Worm (Caenorhabditis elegans) whole organism, late embryonic: ENCODE results near the gene F53A10.2.

ENCODE experiments used
- C08G9.2 ChIP-seq: sonication (generic microtip); optimal IDR thresholded peaks from 2 replicates; lab custom pipeline; 2016; ENCODE audit warnings: mild to moderate bottlenecking, missing genetic modification characterization, moderate library complexity, missing compliant biosample characterization
- C38D4.7 ChIP-seq: fragments of 200-800 bp; sonication (Bioruptor generic); optimal IDR thresholded peaks from 2 replicates; lab custom pipeline; 2018; ENCODE audit warnings: mild to moderate bottlenecking, missing genetic modification characterization, moderate library complexity, missing compliant biosample characterization
- F13H6.1 ChIP-seq: sonication (generic microtip); optimal IDR thresholded peaks from 2 replicates; lab custom pipeline; 2016; ENCODE audit warnings: missing genetic modification characterization, missing compliant biosample characterization
- K02D7.2 ChIP-seq: sonication (generic microtip); optimal IDR thresholded peaks from 2 replicates; lab custom pipeline; 2017; ENCODE audit warnings: mild to moderate bottlenecking, missing genetic modification characterization, missing compliant biosample characterization
- K09A11.1 ChIP-seq: sonication (generic microtip); optimal IDR thresholded peaks from 2 replicates; lab custom pipeline; 2017; ENCODE audit warnings: antibody characterized with exemption, mild to moderate bottlenecking, missing genetic modification characterization, missing compliant biosample characterization; ENCODE audit not compliant: insufficient read depth
- T23F11.4 ChIP-seq: fragments of 200-800 bp; sonication (Bioruptor generic); optimal IDR thresholded peaks from 2 replicates; lab custom pipeline; 2018; ENCODE audit warnings: mild to moderate bottlenecking, missing genetic modification characterization, missing compliant biosample characterization
- ahr-1 ChIP-seq: sonication (generic microtip); optimal IDR thresholded peaks from 2 replicates; lab custom pipeline; 2016; ENCODE audit warnings: missing genetic modification characterization, missing compliant biosample characterization
- ceh-14 ChIP-seq: sonication (generic microtip); optimal IDR thresholded peaks from 2 replicates; lab custom pipeline; 2016; ENCODE audit warnings: missing genotype, missing genetic modification characterization, missing compliant biosample characterization
- ceh-18 ChIP-seq: sonication (generic microtip); optimal IDR thresholded peaks from 2 replicates; lab custom pipeline; 2016; ENCODE audit warnings: missing genetic modification characterization, missing compliant biosample characterization
- ceh-19 ChIP-seq: fragments of 200-800 bp; sonication (Bioruptor generic); optimal IDR thresholded peaks from 2 replicates; lab custom pipeline; 2018; ENCODE audit warnings: mild to moderate bottlenecking, missing genetic modification characterization, missing compliant biosample characterization
- ceh-22 ChIP-seq: sonication (generic microtip); optimal IDR thresholded peaks from 2 replicates; lab custom pipeline; 2017; ENCODE audit warnings: missing biosample characterization, missing genetic modification characterization
- ceh-30 ChIP-seq: fragments of 150-350 bp; optimal IDR thresholded peaks from 2 replicates; lab custom pipeline; 2014; ENCODE audit warnings: missing biosample characterization, missing genetic modification characterization
- ceh-31 ChIP-seq: sonication (generic microtip); optimal IDR thresholded peaks from 2 replicates; lab custom pipeline; 2016; ENCODE audit warnings: missing genetic modification characterization, missing compliant biosample characterization
- ceh-34 ChIP-seq: sonication (generic microtip); optimal IDR thresholded peaks from 2 replicates; lab custom pipeline; 2016; ENCODE audit warnings: mild to moderate bottlenecking, missing genetic modification characterization, missing compliant biosample characterization
- ceh-45 ChIP-seq: fragments of 200-800 bp; sonication (Bioruptor generic); IDR thresholded peaks from 2 replicates; pipeline ENCODE4 v1.3.6; 2022; ENCODE audit warnings: missing genetic modification reagents, missing genetic modification characterization, missing compliant biosample characterization
- ceh-48 ChIP-seq: sonication (generic microtip); optimal IDR thresholded peaks from 2 replicates; lab custom pipeline; 2016; ENCODE audit warnings: missing genetic modification characterization, inconsistent platforms, missing compliant biosample characterization
- ceh-6 ChIP-seq: fragments of 200-800 bp; sonication (Bioruptor generic); optimal IDR thresholded peaks from 2 replicates; lab custom pipeline; 2018; ENCODE audit warnings: mild to moderate bottlenecking, missing genetic modification characterization, missing compliant biosample characterization
- ceh-9 ChIP-seq: sonication (generic microtip); optimal IDR thresholded peaks from 2 replicates; lab custom pipeline; 2016; ENCODE audit warnings: mild to moderate bottlenecking, missing genetic modification characterization, inconsistent platforms, missing compliant biosample characterization
- che-1 ChIP-seq: sonication (generic microtip); optimal IDR thresholded peaks from 2 replicates; lab custom pipeline; 2016; ENCODE audit warnings: mild to moderate bottlenecking, missing genetic modification characterization, missing compliant biosample characterization
- elt-2 ChIP-seq: sonication (generic microtip); optimal IDR thresholded peaks from 2 replicates; lab custom pipeline; 2016; ENCODE audit warnings: missing genetic modification reagents, missing genetic modification characterization, missing compliant biosample characterization
- elt-4 ChIP-seq: sonication (generic microtip); optimal IDR thresholded peaks from 2 replicates; lab custom pipeline; 2016; ENCODE audit warnings: missing genetic modification characterization, missing compliant biosample characterization
- ets-4 ChIP-seq: sonication (generic microtip); optimal IDR thresholded peaks from 2 replicates; lab custom pipeline; 2016; ENCODE audit warnings: missing genetic modification characterization, missing compliant biosample characterization
- fkh-10 ChIP-seq: fragments of 150-350 bp; optimal IDR thresholded peaks from 2 replicates; lab custom pipeline; 2014; ENCODE audit warnings: missing biosample characterization, missing genetic modification reagents, missing genetic modification characterization
- fkh-6 ChIP-seq: sonication (generic microtip); optimal IDR thresholded peaks from 2 replicates; lab custom pipeline; 2016; ENCODE audit warnings: missing genetic modification characterization, missing compliant biosample characterization
- hlh-15 ChIP-seq: sonication (generic microtip); optimal IDR thresholded peaks from 2 replicates; lab custom pipeline; 2016; ENCODE audit warnings: missing genetic modification characterization, missing compliant biosample characterization
- hlh-30 ChIP-seq: sonication (generic microtip); optimal IDR thresholded peaks from 2 replicates; lab custom pipeline; 2017; ENCODE audit warnings: antibody characterized with exemption, missing genetic modification characterization, missing compliant biosample characterization; ENCODE audit not compliant: insufficient read depth
- hlh-8 ChIP-seq: sonication (generic microtip); optimal IDR thresholded peaks from 2 replicates; lab custom pipeline; 2016; ENCODE audit warnings: missing genotype, missing genetic modification characterization, missing compliant biosample characterization
- lim-6 ChIP-seq: sonication (generic microtip); optimal IDR thresholded peaks from 2 replicates; lab custom pipeline; 2016; ENCODE audit warnings: missing genetic modification characterization, missing compliant biosample characterization
- lin-11 ChIP-seq: fragments of 200-800 bp; sonication (Bioruptor generic); optimal IDR thresholded peaks from 2 replicates; lab custom pipeline; 2018; ENCODE audit warnings: mild to moderate bottlenecking, missing genetic modification characterization, missing compliant biosample characterization
- madf-2 ChIP-seq: sonication (generic microtip); optimal IDR thresholded peaks from 2 replicates; lab custom pipeline; 2017; ENCODE audit warnings: missing genetic modification characterization, missing compliant biosample characterization
- nfya-1 ChIP-seq: sonication (generic microtip); optimal IDR thresholded peaks from 2 replicates; lab custom pipeline; 2017; ENCODE audit warnings: missing genetic modification characterization, mild to moderate bottlenecking, missing compliant biosample characterization, antibody characterized with exemption, moderate library complexity
- nhr-11 ChIP-seq: fragments of 150-350 bp; optimal IDR thresholded peaks from 2 replicates; lab custom pipeline; 2014; ENCODE audit warnings: missing biosample characterization, missing genetic modification characterization
- odd-2 ChIP-seq: sonication (generic microtip); optimal IDR thresholded peaks from 2 replicates; lab custom pipeline; 2017; ENCODE audit warnings: antibody characterized with exemption, mild to moderate bottlenecking, missing genetic modification characterization, missing compliant biosample characterization
- pag-3 ChIP-seq: sonication (generic microtip); optimal IDR thresholded peaks from 2 replicates; lab custom pipeline; 2016; ENCODE audit warnings: missing compliant biosample characterization, missing genetic modification characterization, borderline replicate concordance
- pat-9 ChIP-seq: fragments of 200-800 bp; sonication (Bioruptor generic); optimal IDR thresholded peaks from 2 replicates; lab custom pipeline; 2018; ENCODE audit warnings: mild to moderate bottlenecking, missing genetic modification characterization, moderate library complexity, missing compliant biosample characterization
- pax-1 ChIP-seq: fragments of 150-350 bp; optimal IDR thresholded peaks from 2 replicates; lab custom pipeline; 2014; ENCODE audit warnings: missing biosample characterization, missing genetic modification characterization
- pha-2 ChIP-seq: sonication (generic microtip); optimal IDR thresholded peaks from 2 replicates; lab custom pipeline; 2017; ENCODE audit warnings: mild to moderate bottlenecking, missing genetic modification characterization, missing compliant biosample characterization
- pha-4 ChIP-seq: fragments of 150-350 bp; optimal IDR thresholded peaks from 2 replicates; lab custom pipeline; 2018; ENCODE audit warnings: missing biosample characterization, missing genetic modification reagents, missing genetic modification characterization
- ref-2 ChIP-seq: sonication (generic microtip); optimal IDR thresholded peaks from 2 replicates; lab custom pipeline; 2016; ENCODE audit warnings: missing genetic modification characterization, missing compliant biosample characterization
- rnt-1 ChIP-seq: sonication (generic microtip); optimal IDR thresholded peaks from 2 replicates; lab custom pipeline; 2016; ENCODE audit warnings: missing genetic modification characterization, missing compliant biosample characterization
- sdc-2 ChIP-seq: sonication (generic microtip); optimal IDR thresholded peaks from 2 replicates; lab custom pipeline; 2016; ENCODE audit warnings: missing genotype, missing genetic modification characterization, missing compliant biosample characterization
- sox-2 ChIP-seq: fragments of 200-800 bp; sonication (Bioruptor generic); IDR thresholded peaks from 2 replicates; pipeline ENCODE4 v1.3.6; 2022; ENCODE audit warnings: missing genetic modification reagents, missing genetic modification characterization, missing compliant biosample characterization
- sox-4 ChIP-seq: sonication (generic microtip); optimal IDR thresholded peaks from 2 replicates; lab custom pipeline; 2017; ENCODE audit warnings: mild to moderate bottlenecking, missing genetic modification characterization, inconsistent platforms, missing compliant biosample characterization
- syd-9 ChIP-seq: sonication (generic microtip); optimal IDR thresholded peaks from 2 replicates; lab custom pipeline; 2016; ENCODE audit warnings: mild to moderate bottlenecking, missing genetic modification characterization, moderate library complexity, missing compliant biosample characterization
- tbx-7 ChIP-seq: sonication (generic microtip); optimal IDR thresholded peaks from 2 replicates; lab custom pipeline; 2016; ENCODE audit warnings: missing genotype, missing genetic modification characterization, missing compliant biosample characterization
- unc-42 ChIP-seq: sonication (generic microtip); optimal IDR thresholded peaks from 2 replicates; lab custom pipeline; 2016; ENCODE audit warnings: missing genotype, missing genetic modification characterization, missing compliant biosample characterization
- unc-55 ChIP-seq: sonication (generic microtip); optimal IDR thresholded peaks from 2 replicates; lab custom pipeline; 2017; ENCODE audit warnings: missing biosample characterization, missing genetic modification reagents, missing genetic modification characterization
- unc-86 ChIP-seq: sonication (generic microtip); optimal IDR thresholded peaks from 2 replicates; lab custom pipeline; 2016; ENCODE audit warnings: missing genetic modification characterization, missing compliant biosample characterization
- zip-5 ChIP-seq: sonication (generic microtip); optimal IDR thresholded peaks from 2 replicates; lab custom pipeline; 2016; ENCODE audit warnings: missing genetic modification characterization, missing compliant biosample characterization
- ztf-16 ChIP-seq: sonication (generic microtip); optimal IDR thresholded peaks from 2 replicates; lab custom pipeline; 2017; ENCODE audit warnings: missing genetic modification characterization, missing compliant biosample characterization

F53A10.2 gene

ce11 chrII:1245783-1246182, 48.6 kb downstream of the F53A10.2 start:
- TF ChIP-seq F13H6.1 (tag; lab: Kevin White, UChicago) (no peak), hlh-15 (tag; lab: Kevin White, UChicago) (no peak), ceh-34 (no peak), elt-4 (tag; lab: Kevin White, UChicago) (no peak), che-1 (tag; lab: Kevin White, UChicago) (no peak), ceh-9 (tag; lab: Kevin White, UChicago) (no peak), nhr-11 (tag; lab: Kevin White, UChicago) (no peak), lin-11 (tag; lab: Kevin White, UChicago) (no peak), syd-9 (tag; lab: Kevin White, UChicago) (no peak), ref-2 (no peak), ets-4 (tag; lab: Kevin White, UChicago) (no peak), zip-5 (tag; lab: Kevin White, UChicago) (no peak), elt-2 (tag; lab: Kevin White, UChicago) (no peak), pax-1 (no peak), tbx-7 (tag; lab: Kevin White, UChicago) (no peak), ztf-16 (no peak), K02D7.2 (tag; lab: Kevin White, UChicago) (no peak), C38D4.7 (GFP tag; lab: Kevin White, UChicago) (no peak), ceh-22 (no peak), pat-9 (tag; lab: Kevin White, UChicago) (no peak)

DNA sequence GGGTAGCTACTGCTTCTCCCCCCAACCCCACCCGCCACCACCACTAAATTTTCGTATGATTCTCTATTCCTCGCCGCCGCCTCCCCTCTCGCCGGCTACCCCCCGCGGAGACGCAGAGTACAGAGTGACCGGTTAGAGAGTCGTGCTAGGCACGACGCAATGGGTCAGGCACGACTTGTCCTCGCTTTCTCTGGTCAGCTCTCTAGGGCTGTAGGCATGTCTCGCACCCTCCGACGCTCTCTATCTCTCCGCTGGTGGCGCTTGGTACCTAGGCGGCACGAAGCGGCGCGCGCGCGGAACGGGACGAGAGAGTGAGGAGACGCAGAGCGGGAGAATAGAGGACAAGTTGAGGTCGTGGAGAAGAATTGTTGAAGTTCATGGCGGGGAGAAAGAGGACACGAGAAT, 49.7 kb downstream of the F53A10.2 start:
- TF ChIP-seq hlh-8 (peak; percentile 30), madf-2 (tag; lab: Kevin White, UChicago) (no peak), lim-6 (no peak), pax-1 (no peak), unc-86 (peak; percentile 39), pat-9 (tag; lab: Kevin White, UChicago) (no peak), ceh-19 (peak; percentile 19), fkh-6 (peak; percentile 15), pag-3 (no peak), ceh-14 (tag; lab: Kevin White, UChicago) (peak; percentile 49), ceh-45 (GFP tag; lab: Robert Waterston, UW) (no peak), zip-5 (tag; lab: Kevin White, UChicago) (no peak), ceh-31 (tag; lab: Kevin White, UChicago) (peak; percentile 91), C08G9.2 (tag; lab: Kevin White, UChicago) (peak; percentile 68), ceh-6 (GFP tag; lab: Kevin White, UChicago) (peak; percentile 19), K09A11.1 (tag; lab: Kevin White, UChicago) (no peak), sdc-2 (peak; percentile 54), che-1 (tag; lab: Kevin White, UChicago) (no peak), F13H6.1 (tag; lab: Kevin White, UChicago) (peak; percentile 99), pha-2 (tag; lab: Kevin White, UChicago) (no peak), ceh-34 (peak; percentile 81), rnt-1 (tag; lab: Kevin White, UChicago) (peak; percentile 89), elt-2 (tag; lab: Kevin White, UChicago) (peak; percentile 61), nfya-1 (peak; percentile 90), fkh-10 (no peak), T23F11.4 (GFP tag; lab: Kevin White, UChicago) (peak; percentile 62), pha-4 (tag; lab: Kevin White, UChicago) (no peak), ceh-48 (tag; lab: Kevin White, UChicago) (no peak), lin-11 (tag; lab: Kevin White, UChicago) (no peak), ceh-30 (no peak), unc-55 (peak; percentile 88), unc-42 (tag; lab: Kevin White, UChicago) (peak; percentile 35), sox-4 (tag; lab: Kevin White, UChicago) (peak; percentile 23), hlh-15 (tag; lab: Kevin White, UChicago) (no peak), ztf-16 (peak; percentile 6), K02D7.2 (tag; lab: Kevin White, UChicago) (no peak), hlh-30 (tag; lab: Kevin White, UChicago) (peak; percentile 86), ahr-1 (tag; lab: Kevin White, UChicago) (no peak), nhr-11 (tag; lab: Kevin White, UChicago) (no peak), ceh-18 (tag; lab: Kevin White, UChicago) (peak; percentile 68), sox-2 (GFP tag; lab: Robert Waterston, UW) (no peak), odd-2 (tag; lab: Kevin White, UChicago) (no peak)
